Fruit fly (Drosophila melanogaster) whole organism: Measurements from ENCODE around the gene Hsp60A.

Source experiments
- CG8478 ChIP-seq: fragments of >200 bp; optimal IDR thresholded peaks from 2 replicates; lab custom pipeline; 2018; ENCODE audit warnings: inconsistent platforms
- Dll ChIP-seq: fragments of >200 bp; optimal IDR thresholded peaks from 2 replicates; lab custom pipeline; 2017
- EcR ChIP-seq, 2 experiments: fragments of >200 bp; optimal IDR thresholded peaks; 2 replicates each; lab custom pipeline; 2017; ENCODE audit warnings: missing biosample characterization in 2 of 2, missing genetic modification characterization in 2 of 2, missing genetic modification reagents in 2 of 2
- pan ChIP-seq: fragments of >200 bp; optimal IDR thresholded peaks from 2 replicates; lab custom pipeline; 2017
- psq ChIP-seq: fragments of >200 bp; optimal IDR thresholded peaks from 2 replicates; lab custom pipeline; 2017
- usp ChIP-seq: fragments of >200 bp; optimal IDR thresholded peaks from 2 replicates; lab custom pipeline; 2017; ENCODE audit warnings: missing biosample characterization, missing genetic modification characterization, mixed read lengths

dm6 chrX:11148272-11148835 is 40.1 kb downstream of the Hsp60A start, which contains the start of gene Ran:
- no peak for TF ChIP-seq Dll (lab: Kevin White, UChicago)
- TF ChIP-seq pan = no peak
- TF ChIP-seq psq (lab: Kevin White, UChicago) = no peak
- TF ChIP-seq CG8478 (lab: Kevin White, UChicago) = no peak
- no peak for TF ChIP-seq usp (GFP tag; lab: Kevin White, UChicago)
- no peak for TF ChIP-seq EcR (GFP tag; optimal IDR thresholded peaks at IDR 0.05; lab: Kevin White, UChicago)
